Worm (Caenorhabditis elegans) whole organism, young adult: Measurements from ENCODE around the gene btb-16.

Experiments
- C06A6.2 ChIP-seq: fragments of 200-800 bp; sonication (Bioruptor generic); conservative IDR thresholded peaks from 2 replicates; pipeline ENCODE4 v1.3.6; 2022; ENCODE audit warnings: missing genetic modification characterization, missing compliant biosample characterization
- C17E4.6 ChIP-seq: fragments of 200-800 bp; sonication (Bioruptor generic); IDR thresholded peaks from 2 replicates; pipeline ENCODE4 v1.3.6; 2022; ENCODE audit warnings: missing genetic modification reagents, missing genetic modification characterization, missing compliant biosample characterization
- D2030.7 ChIP-seq: fragments of 200-800 bp; sonication (Bioruptor generic); IDR thresholded peaks from 2 replicates; pipeline ENCODE4 v1.3.6; 2022; ENCODE audit warnings: missing genetic modification reagents, missing genetic modification characterization, missing compliant biosample characterization
- F10E7.11 ChIP-seq: sonication (generic microtip); optimal IDR thresholded peaks from 2 replicates; lab custom pipeline; 2017; ENCODE audit warnings: mild to moderate bottlenecking, missing genetic modification characterization, moderate library complexity, missing compliant biosample characterization
- F23B12.7 ChIP-seq: sonication (generic microtip); optimal IDR thresholded peaks from 2 replicates; lab custom pipeline; 2017; ENCODE audit warnings: missing genetic modification characterization, mild to moderate bottlenecking, missing compliant biosample characterization, antibody characterized with exemption, moderate library complexity; ENCODE audit not compliant: insufficient read depth
- F49E8.2 ChIP-seq: sonication (generic microtip); optimal IDR thresholded peaks from 3 replicates; lab custom pipeline; 2017; ENCODE audit warnings: missing genetic modification characterization, mild to moderate bottlenecking, missing compliant biosample characterization, antibody characterized with exemption, moderate library complexity; ENCODE audit not compliant: insufficient read depth
- Y67H2A.10 ChIP-seq: fragments of 200-800 bp; sonication (Bioruptor generic); conservative IDR thresholded peaks from 2 replicates; pipeline ENCODE4 v1.3.6; 2022; ENCODE audit warnings: missing genetic modification reagents, missing genetic modification characterization, missing compliant biosample characterization
- athp-1 ChIP-seq: sonication (generic microtip); optimal IDR thresholded peaks from 2 replicates; lab custom pipeline; 2017; ENCODE audit warnings: mild to moderate bottlenecking, missing genetic modification characterization, missing compliant biosample characterization
- ceh-58 ChIP-seq: fragments of 200-800 bp; sonication (Bioruptor generic); IDR thresholded peaks from 2 replicates; pipeline ENCODE4 v1.3.6; 2022; ENCODE audit warnings: missing genetic modification characterization, missing compliant biosample characterization
- ceh-91 ChIP-seq: fragments of 200-800 bp; sonication (Bioruptor generic); IDR thresholded peaks from 2 replicates; pipeline ENCODE4 v1.3.6; 2022; ENCODE audit warnings: missing genetic modification reagents, missing genetic modification characterization, missing compliant biosample characterization
- chd-7 ChIP-seq: sonication (generic microtip); optimal IDR thresholded peaks from 2 replicates; lab custom pipeline; 2016; ENCODE audit warnings: mild to moderate bottlenecking, missing genetic modification characterization, moderate library complexity, missing compliant biosample characterization
- die-1 ChIP-seq: sonication (generic microtip); optimal IDR thresholded peaks from 2 replicates; lab custom pipeline; 2016; ENCODE audit warnings: missing genotype, mild to moderate bottlenecking, missing genetic modification characterization, missing compliant biosample characterization
- him-1 ChIP-seq: sonication (generic microtip); optimal IDR thresholded peaks from 2 replicates; lab custom pipeline; 2016; ENCODE audit warnings: missing genotype, missing genetic modification reagents, missing genetic modification characterization, missing compliant biosample characterization
- let-607 ChIP-seq, 2 experiments: fragments of 200-800 bp in 1 of 2; sonication (Bioruptor generic) in 1 of 2; sonication (generic microtip) in 1 of 2; optimal IDR thresholded peaks; 2 replicates each; lab custom pipeline; 2016 to 2018; ENCODE audit warnings: mild to moderate bottlenecking in 2 of 2, missing compliant biosample characterization in 2 of 2, missing genetic modification characterization in 2 of 2, moderate library complexity in 2 of 2, missing genotype in 1 of 2
- lsl-1 ChIP-seq: fragments of 200-800 bp; sonication (Bioruptor generic); optimal IDR thresholded peaks from 2 replicates; lab custom pipeline; 2018; ENCODE audit warnings: mild to moderate bottlenecking, missing genetic modification characterization, moderate library complexity, missing compliant biosample characterization
- madf-3 ChIP-seq: fragments of 200-800 bp; sonication (Bioruptor generic); IDR thresholded peaks from 2 replicates; pipeline ENCODE4 v1.3.6; 2022; ENCODE audit warnings: missing genetic modification reagents, missing genetic modification characterization, missing compliant biosample characterization
- madf-6 ChIP-seq: fragments of 200-800 bp; sonication (Bioruptor generic); IDR thresholded peaks from 2 replicates; pipeline ENCODE4 v1.3.6; 2022; ENCODE audit warnings: missing genetic modification reagents, missing genetic modification characterization, missing compliant biosample characterization
- mcd-1 ChIP-seq: fragments of 200-800 bp; sonication (Bioruptor generic); IDR thresholded peaks from 2 replicates; pipeline ENCODE4 v1.3.6; 2022; ENCODE audit warnings: missing genetic modification reagents, missing genetic modification characterization, missing compliant biosample characterization
- mxl-1 ChIP-seq: sonication (generic microtip); optimal IDR thresholded peaks from 2 replicates; lab custom pipeline; 2016; ENCODE audit warnings: missing genetic modification characterization, missing compliant biosample characterization
- sdz-38 ChIP-seq: sonication (generic microtip); optimal IDR thresholded peaks from 2 replicates; lab custom pipeline; 2016; ENCODE audit warnings: missing genotype, missing genetic modification characterization, missing compliant biosample characterization
- snpc-1.1 ChIP-seq: sonication (generic microtip); optimal IDR thresholded peaks from 2 replicates; lab custom pipeline; 2017; ENCODE audit warnings: missing genetic modification characterization, mild to moderate bottlenecking, missing compliant biosample characterization, antibody characterized with exemption, moderate library complexity, missing genotype, missing genetic modification reagents; ENCODE audit not compliant: insufficient read depth

btb-16 gene

ce11 chrII:3341989-3342388, 45.3 kb downstream of the btb-16 start, which contains the start of gene F14D2.11:
F14D2.11 (minus strand) TSS chrII:3342089.
- TF ChIP-seq lsl-1 (peak; percentile 68), ceh-58 (no peak), madf-3 (GFP tag; lab: Robert Waterston, UW) (0 out of 2 replicates have a peak, but pooled peaks have one; percentile 21)

ce11 chrII:3343714-3344113, 47.0 kb downstream of the btb-16 start, which contains the start of gene F14D2.15:
F14D2.15 (minus strand) TSS chrII:3343814.
- TF ChIP-seq C17E4.6 (GFP tag; lab: Robert Waterston, UW) (no peak), F23B12.7 (tag; lab: Kevin White, UChicago) (no peak)

- TF ChIP-seq madf-6 (GFP tag; lab: Robert Waterston, UW) = peak; percentile 54; the same call in 1 of the 2 replicates
- TF ChIP-seq mxl-1 (tag; lab: Kevin White, UChicago) = no peak
- peak; percentile 36; the same call in 1 of the 2 replicates for TF ChIP-seq D2030.7 (GFP tag; lab: Robert Waterston, UW)
- no peak for TF ChIP-seq chd-7 (tag; lab: Kevin White, UChicago)
- peak; percentile 72 for TF ChIP-seq lsl-1
- no peak for TF ChIP-seq C06A6.2 (GFP tag; lab: Robert Waterston, UW)
- TF ChIP-seq, all 124 proteins: peak for 3
Observed at ce11 chrII:3344917-3345316, 48.2 kb downstream of the btb-16 start, which contains the start of gene bath-28. bath-28 (minus strand) TSS chrII:3344967.

- no peak for TF ChIP-seq sdz-38 (tag; lab: Kevin White, UChicago)
- no peak for TF ChIP-seq Y67H2A.10
- TF ChIP-seq die-1 (tag; lab: Kevin White, UChicago) = no peak
- no peak for TF ChIP-seq mcd-1 (GFP tag; lab: Robert Waterston, UW)
- TF ChIP-seq let-607 (tag; optimal IDR thresholded peaks at IDR 0.05; lab: Kevin White, UChicago) = no peak
- TF ChIP-seq ceh-91 = 0 out of 2 replicates have a peak, but pooled peaks have one; percentile 24
- no peak for TF ChIP-seq F10E7.11 (tag; lab: Kevin White, UChicago)
- peak; percentile 52 for TF ChIP-seq madf-6 (GFP tag; lab: Robert Waterston, UW)
- no peak for TF ChIP-seq him-1 (tag; lab: Kevin White, UChicago)
- TF ChIP-seq F49E8.2 = peak; percentile 13
- peak; percentile 40 for TF ChIP-seq D2030.7 (GFP tag; lab: Robert Waterston, UW)
- no peak for TF ChIP-seq athp-1 (tag; lab: Kevin White, UChicago)
- peak; percentile 13 for TF ChIP-seq snpc-1.1 (tag; lab: Kevin White, UChicago)
- TF ChIP-seq lsl-1 = peak; percentile 81
Observed at ce11 chrII:3346328-3346780, 49.7 kb downstream of the btb-16 start, which contains the start of gene bath-30. bath-30 (minus strand) TSS chrII:3346378.
